Fruit fly (Drosophila melanogaster) whole organism, embryonic: ENCODE results near the gene stwl.

Experiments
- ATbp ChIP-seq: fragments of 200-800 bp; sonication (Bioruptor generic); optimal IDR thresholded peaks from 2 replicates; lab custom pipeline; 2017; ENCODE audit warnings: missing biosample characterization, mild to moderate bottlenecking, missing genetic modification characterization, missing genetic modification reagents
- Atf-2 ChIP-seq: fragments of 200-800 bp; sonication (Bioruptor generic); optimal IDR thresholded peaks from 2 replicates; lab custom pipeline; 2016; ENCODE audit warnings: missing biosample characterization, missing genetic modification characterization
- Blimp-1 ChIP-seq: fragments of 200-800 bp; sonication (Bioruptor generic); optimal IDR thresholded peaks from 3 replicates; lab custom pipeline; 2018; ENCODE audit warnings: missing biosample characterization, missing genetic modification characterization, mild to moderate bottlenecking, moderate library complexity, missing genetic modification reagents
- CG10565 ChIP-seq: fragments of 200-800 bp; sonication (Bioruptor generic); optimal IDR thresholded peaks from 3 replicates; lab custom pipeline; 2016; ENCODE audit warnings: missing biosample characterization, mild to moderate bottlenecking, missing genetic modification characterization
- CG12104 ChIP-seq: fragments of 200-800 bp; sonication (Bioruptor generic); optimal IDR thresholded peaks from 3 replicates; lab custom pipeline; 2016; ENCODE audit warnings: missing biosample characterization, missing genetic modification characterization
- CG12659 ChIP-seq: fragments of 200-800 bp; sonication (Bioruptor generic); optimal IDR thresholded peaks from 3 replicates; lab custom pipeline; 2017; ENCODE audit warnings: mild to moderate bottlenecking, missing biosample characterization, missing genetic modification reagents, missing genetic modification characterization
- CG15479 ChIP-seq: fragments of 200-800 bp; sonication (Bioruptor generic); optimal IDR thresholded peaks from 3 replicates; lab custom pipeline; 2019; ENCODE audit warnings: missing biosample characterization, mild to moderate bottlenecking, missing genetic modification characterization, moderate library complexity
- CG2199 ChIP-seq: fragments of 200-800 bp; sonication (Bioruptor generic); IDR thresholded peaks from 3 replicates; pipeline ENCODE4 v1.3.6; 2022; ENCODE audit warnings: missing biosample characterization, missing genetic modification characterization
- CG31388 ChIP-seq: fragments of 200-800 bp; sonication (Bioruptor generic); optimal IDR thresholded peaks from 2 replicates; lab custom pipeline; 2016; ENCODE audit warnings: missing biosample characterization, missing genetic modification characterization
- CG4360 ChIP-seq: fragments of 200-800 bp; sonication (Bioruptor generic); IDR thresholded peaks from 2 replicates; pipeline ENCODE4 v1.3.6; 2022; ENCODE audit warnings: missing biosample characterization, missing genetic modification characterization
- CG4424 ChIP-seq: fragments of 200-800 bp; sonication (Bioruptor generic); optimal IDR thresholded peaks from 3 replicates; lab custom pipeline; 2016; ENCODE audit warnings: missing biosample characterization, missing genetic modification characterization
- CG5180 ChIP-seq: fragments of 200-800 bp; sonication (Bioruptor generic); optimal IDR thresholded peaks from 3 replicates; lab custom pipeline; 2017; ENCODE audit warnings: missing biosample characterization, missing genetic modification characterization, mild to moderate bottlenecking, moderate library complexity, missing genetic modification reagents
- CG7357 ChIP-seq: fragments of 200-800 bp; sonication (Bioruptor generic); IDR thresholded peaks from 3 replicates; pipeline ENCODE4 v1.3.6; 2022; ENCODE audit warnings: missing biosample characterization, missing genetic modification characterization
- CG9932 ChIP-seq: fragments of 200-800 bp; sonication (Bioruptor generic); IDR thresholded peaks from 2 replicates; pipeline ENCODE4 v1.3.6; 2022; ENCODE audit warnings: missing biosample characterization, missing genetic modification characterization
- D ChIP-seq, 2 experiments: fragments of 200-800 bp in 1 of 2; fragments of >200 bp in 1 of 2; sonication (Bioruptor generic) in 1 of 2; optimal IDR thresholded peaks; 2 replicates in 1 of 2; 3 replicates in 1 of 2; lab custom pipeline; 2017; ENCODE audit warnings: mild to moderate bottlenecking in 1 of 2, missing biosample characterization in 1 of 2, missing genetic modification characterization in 1 of 2, missing genetic modification reagents in 1 of 2
- Fer1 ChIP-seq: fragments of 200-800 bp; sonication (Bioruptor generic); optimal IDR thresholded peaks from 2 replicates; lab custom pipeline; 2017; ENCODE audit warnings: missing biosample characterization, mild to moderate bottlenecking, missing genetic modification characterization
- HLHmδ ChIP-seq: fragments of 200-800 bp; sonication (Bioruptor generic); optimal IDR thresholded peaks from 2 replicates; lab custom pipeline; 2018; ENCODE audit warnings: missing biosample characterization, mild to moderate bottlenecking, missing genetic modification characterization, moderate library complexity
- Kr ChIP-seq: fragments of 200-800 bp; sonication (Bioruptor generic); optimal IDR thresholded peaks from 2 replicates; lab custom pipeline; 2017; ENCODE audit warnings: missing biosample characterization, mild to moderate bottlenecking, missing genetic modification characterization
- MTF-1 ChIP-seq: fragments of 200-800 bp; sonication (Bioruptor generic); optimal IDR thresholded peaks from 2 replicates; lab custom pipeline; 2018; ENCODE audit warnings: missing biosample characterization, mild to moderate bottlenecking, missing genetic modification characterization, borderline replicate concordance
- Mad ChIP-seq: fragments of 200-800 bp; sonication (Bioruptor generic); optimal IDR thresholded peaks from 2 replicates; lab custom pipeline; 2016; ENCODE audit warnings: missing biosample characterization, missing genetic modification characterization
- Scr ChIP-seq: fragments of 200-800 bp; sonication (Bioruptor generic); IDR thresholded peaks from 2 replicates; pipeline ENCODE4 v1.3.6; 2022; ENCODE audit warnings: missing biosample characterization, missing genetic modification characterization; ENCODE audit not compliant: partially characterized antibody
- ara ChIP-seq: fragments of 200-800 bp; sonication (Bioruptor generic); IDR thresholded peaks from 2 replicates; pipeline ENCODE4 v1.3.6; 2022; ENCODE audit warnings: missing biosample characterization, missing genetic modification characterization
- bab2 ChIP-seq: fragments of 200-800 bp; sonication (Bioruptor generic); optimal IDR thresholded peaks from 2 replicates; lab custom pipeline; 2016; ENCODE audit warnings: missing biosample characterization, missing genetic modification characterization
- cad ChIP-seq: fragments of >200 bp; optimal IDR thresholded peaks from 2 replicates; lab custom pipeline; 2017; ENCODE audit warnings: missing biosample characterization, missing genetic modification characterization
- danr ChIP-seq: fragments of 200-800 bp; sonication (Bioruptor generic); IDR thresholded peaks from 2 replicates; pipeline ENCODE4 v1.3.6; 2022; ENCODE audit warnings: missing biosample characterization, missing genetic modification characterization
- dimm ChIP-seq: fragments of 200-800 bp; sonication (Bioruptor generic); IDR thresholded peaks from 2 replicates; pipeline ENCODE4 v1.3.6; 2022; ENCODE audit warnings: missing biosample characterization, missing genetic modification characterization
- dmrt11E ChIP-seq: fragments of 200-800 bp; sonication (Bioruptor generic); optimal IDR thresholded peaks from 3 replicates; lab custom pipeline; 2018; ENCODE audit warnings: missing biosample characterization, mild to moderate bottlenecking, missing genetic modification characterization, moderate library complexity
- esg ChIP-seq: fragments of 200-800 bp; sonication (Bioruptor generic); conservative IDR thresholded peaks from 2 replicates; pipeline ENCODE4 v1.3.6; 2022; ENCODE audit warnings: missing biosample characterization, missing genetic modification characterization
- gro ChIP-seq: fragments of 200-800 bp; sonication (Bioruptor generic); optimal IDR thresholded peaks from 2 replicates; lab custom pipeline; 2016; ENCODE audit warnings: missing biosample characterization, missing genetic modification characterization
- gt ChIP-seq: fragments of 200-800 bp; sonication (Bioruptor generic); IDR thresholded peaks from 2 replicates; pipeline ENCODE4 v1.3.6; 2022; ENCODE audit warnings: missing biosample characterization, missing genetic modification characterization
- h ChIP-seq: fragments of >200 bp; optimal IDR thresholded peaks from 2 replicates; lab custom pipeline; 2017
- hbn ChIP-seq: fragments of 200-800 bp; sonication (Bioruptor generic); IDR thresholded peaks from 2 replicates; pipeline ENCODE4 v1.3.6; 2022; ENCODE audit warnings: missing biosample characterization, missing genetic modification characterization; ENCODE audit not compliant: partially characterized antibody
- ken ChIP-seq: fragments of 200-800 bp; sonication (Bioruptor generic); IDR thresholded peaks from 3 replicates; pipeline ENCODE4 v1.3.6; 2022; ENCODE audit warnings: missing biosample characterization, missing genetic modification characterization
- klu ChIP-seq: fragments of 200-800 bp; sonication (Bioruptor generic); IDR thresholded peaks from 2 replicates; pipeline ENCODE4 v1.3.6; 2022; ENCODE audit warnings: missing biosample characterization, missing genetic modification characterization
- lab ChIP-seq: fragments of 200-800 bp; sonication (Bioruptor generic); optimal IDR thresholded peaks from 3 replicates; lab custom pipeline; 2017; ENCODE audit warnings: missing biosample characterization, missing genetic modification characterization, mild to moderate bottlenecking, moderate library complexity, missing genetic modification reagents
- mld ChIP-seq: fragments of 200-800 bp; sonication (Bioruptor generic); IDR thresholded peaks from 3 replicates; pipeline ENCODE4 v1.3.6; 2022; ENCODE audit warnings: missing biosample characterization, missing genetic modification characterization; ENCODE audit not compliant: partially characterized antibody
- pum ChIP-seq: fragments of 200-800 bp; sonication (Bioruptor generic); optimal IDR thresholded peaks from 2 replicates; lab custom pipeline; 2016; ENCODE audit warnings: missing biosample characterization, missing genetic modification characterization
- sens ChIP-seq: fragments of 200-800 bp; sonication (Bioruptor generic); peaks from one replicate; lab custom pipeline; 2016; ENCODE audit warnings: missing biosample characterization, missing genetic modification characterization
- sqz ChIP-seq: fragments of 200-800 bp; sonication (Bioruptor generic); optimal IDR thresholded peaks from 3 replicates; lab custom pipeline; 2018; ENCODE audit warnings: missing biosample characterization, mild to moderate bottlenecking, missing genetic modification characterization
- sr ChIP-seq: fragments of 200-800 bp; sonication (Bioruptor generic); IDR thresholded peaks from 3 replicates; pipeline ENCODE4 v1.3.6; 2022; ENCODE audit warnings: missing biosample characterization, missing genetic modification characterization
- tll ChIP-seq, 2 experiments: fragments of 200-800 bp in 1 of 2; fragments of >200 bp in 1 of 2; sonication (Bioruptor generic) in 1 of 2; optimal IDR thresholded peaks; 2 replicates each; lab custom pipeline; 2017 to 2019; ENCODE audit warnings: missing biosample characterization in 2 of 2, missing genetic modification characterization in 2 of 2, mild to moderate bottlenecking in 1 of 2, moderate library complexity in 1 of 2
- twi ChIP-seq: fragments of 200-800 bp; optimal IDR thresholded peaks from 2 replicates; lab custom pipeline; 2019; ENCODE audit warnings: missing biosample characterization, mild to moderate bottlenecking, missing genetic modification characterization, moderate library complexity
- vfl ChIP-seq: fragments of 200-800 bp; sonication (Bioruptor generic); optimal IDR thresholded peaks from 2 replicates; lab custom pipeline; 2016; ENCODE audit warnings: missing biosample characterization, missing genetic modification characterization
- zen ChIP-seq: fragments of 200-800 bp; sonication (Bioruptor generic); optimal IDR thresholded peaks from 3 replicates; lab custom pipeline; 2018; ENCODE audit warnings: missing biosample characterization, mild to moderate bottlenecking, missing genetic modification characterization, moderate library complexity

The stwl gene

dm6 chr3L:14455968-14456678, 46.4 kb upstream of the stwl start (continued):
- TF ChIP-seq sqz (peak; percentile 58), CG12104 (GFP tag; lab: Kevin White, UChicago) (no peak), Scr (GFP tag; lab: Robert Waterston, UW) (no peak), gro (GFP tag; lab: Kevin White, UChicago) (no peak), CG4360 (GFP tag; lab: Robert Waterston, UW) (no peak)

dm6 chr3L:14454716-14455115, 45.0 kb upstream of the stwl start:
- TF ChIP-seq CG31388 (GFP tag; lab: Kevin White, UChicago), result no peak
- no peak for TF ChIP-seq lab (GFP tag; lab: Kevin White, UChicago)
- no peak for TF ChIP-seq pum (GFP tag; lab: Kevin White, UChicago)
- TF ChIP-seq zen, result peak; percentile 50
- no peak for TF ChIP-seq danr
- peak; percentile 92 for TF ChIP-seq twi (tag; lab: Kevin White, UChicago)
- TF ChIP-seq CG4424 (GFP tag; lab: Kevin White, UChicago), result no peak
- TF ChIP-seq CG12659 (GFP tag; lab: Kevin White, UChicago), result no peak
- no peak for TF ChIP-seq CG10565 (GFP tag; lab: Kevin White, UChicago)
- no peak for TF ChIP-seq esg (GFP tag; lab: Robert Waterston, UW)
- TF ChIP-seq bab2 (GFP tag; lab: Kevin White, UChicago), result no peak
- TF ChIP-seq h, result no peak
- TF ChIP-seq tll (GFP tag; optimal IDR thresholded peaks at IDR 0.05; lab: Kevin White, UChicago), result peak in 1 of 2 experiments; percentile 91
- TF ChIP-seq Fer1 (GFP tag; lab: Kevin White, UChicago), result no peak
- TF ChIP-seq sr, result no peak
- no peak for TF ChIP-seq ken (GFP tag; lab: Robert Waterston, UW)
- TF ChIP-seq cad (GFP tag; lab: Kevin White, UChicago), result peak; percentile 54
- TF ChIP-seq CG9932 (GFP tag; lab: Robert Waterston, UW), result no peak
- no peak for TF ChIP-seq klu (GFP tag; lab: Robert Waterston, UW)
- no peak for TF ChIP-seq vfl

DNA sequence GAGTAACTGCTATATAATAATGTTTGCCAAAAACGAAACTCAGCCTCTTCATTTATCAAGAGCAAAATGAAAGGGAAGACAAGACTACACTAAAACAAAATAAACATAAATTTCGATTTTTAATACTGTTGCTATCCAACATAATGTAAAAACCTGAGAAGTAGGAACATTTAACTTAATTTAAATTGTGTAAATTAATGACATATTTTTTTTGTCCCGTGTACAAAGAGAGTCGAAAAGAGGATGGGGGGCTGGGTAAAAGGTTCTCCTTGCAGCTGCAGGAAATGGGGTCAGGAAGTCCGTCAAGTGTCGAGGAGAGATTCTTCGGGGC, 43.5 kb upstream of the stwl start:
- TF ChIP-seq sens (GFP tag; lab: Kevin White, UChicago), result peak; percentile 67
- TF ChIP-seq ara, result no peak
- no peak for TF ChIP-seq dimm

DNA sequence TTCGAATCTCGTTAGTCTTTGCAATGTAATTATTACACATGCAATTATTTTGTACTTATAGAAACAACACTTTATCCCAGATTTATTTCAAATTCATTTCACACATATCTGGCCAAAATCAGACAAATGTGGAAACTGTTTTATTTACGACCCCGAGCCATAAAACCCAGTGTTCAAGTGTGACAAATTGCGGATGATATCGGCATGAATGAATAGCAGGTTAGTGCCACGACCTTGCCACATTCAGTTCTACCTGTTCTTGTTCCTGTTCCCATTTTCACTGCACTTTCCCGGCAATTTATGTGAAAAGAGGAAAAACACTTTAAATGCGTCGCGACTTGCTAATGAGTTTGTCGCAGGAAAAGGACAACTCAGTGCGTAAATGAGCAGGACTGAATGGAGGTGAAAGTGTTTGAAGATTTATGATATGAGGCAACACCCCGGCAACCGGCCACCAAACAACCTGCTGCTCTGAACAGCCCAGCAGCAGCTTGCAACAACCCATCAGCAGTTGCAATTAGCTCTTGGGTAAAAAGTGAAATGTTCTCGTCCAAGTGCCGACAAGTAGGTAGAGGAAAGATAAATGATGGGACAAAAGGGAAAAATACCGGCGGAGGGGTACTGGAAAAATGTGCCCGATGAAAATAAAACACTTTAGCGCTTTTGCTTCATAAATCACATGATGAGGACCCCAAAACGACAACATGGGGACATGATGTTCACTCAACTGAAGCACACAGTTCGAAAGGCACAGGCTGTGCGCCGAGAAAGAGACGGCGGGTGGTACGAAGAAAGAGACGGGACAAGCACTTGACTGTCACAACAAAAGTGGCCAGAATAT, 42.9 kb upstream of the stwl start:
- TF ChIP-seq hbn (no peak), Blimp-1 (GFP tag; lab: Kevin White, UChicago) (peak; percentile 8), CG5180 (GFP tag; lab: Kevin White, UChicago) (no peak), gt (GFP tag; lab: Robert Waterston, UW) (0 out of 2 replicates have a peak, but pooled peaks have one; percentile 15), mld (GFP tag; lab: Robert Waterston, UW) (no peak), Mad (GFP tag; lab: Kevin White, UChicago) (no peak), cad (GFP tag; lab: Kevin White, UChicago) (peak; percentile 96), ATbp (no peak), zen (peak; percentile 100), Atf-2 (GFP tag; lab: Kevin White, UChicago) (no peak), MTF-1 (GFP tag; lab: Kevin White, UChicago) (no peak), CG15479 (GFP tag; lab: Kevin White, UChicago) (peak; percentile 99), CG2199 (GFP tag; lab: Robert Waterston, UW) (0 out of 3 replicates have a peak, but pooled peaks have one; percentile 11), HLHmδ (GFP tag; lab: Kevin White, UChicago) (no peak), Kr (GFP tag; lab: Kevin White, UChicago) (peak; percentile 73), dmrt11E (tag; lab: Kevin White, UChicago) (no peak), CG7357 (GFP tag; lab: Robert Waterston, UW) (no peak), D (optimal IDR thresholded peaks at IDR 0.05; lab: Kevin White, UChicago) (peak; percentile 83), D (GFP tag; optimal IDR thresholded peaks at IDR 0.05; lab: Kevin White, UChicago) (no peak)
